Worm (Caenorhabditis elegans) whole organism, L4 larva: Measurements from ENCODE around the gene F22B7.3.
A peak's percentile ranks its signal among the peaks of the same experiment; 100 is the strongest.

Experiments
- F26F4.8 ChIP-seq: fragments of 200-800 bp; sonication (Bioruptor generic); conservative IDR thresholded peaks from 2 replicates; pipeline ENCODE4 v1.3.6; 2022; ENCODE audit warnings: missing genetic modification characterization, missing compliant biosample characterization
- F44E2.7 ChIP-seq: fragments of 200-800 bp; sonication (Bioruptor generic); IDR thresholded peaks from 2 replicates; pipeline ENCODE4 v2.1.2; 2022; ENCODE audit warnings: missing genetic modification characterization, missing compliant biosample characterization
- R02D3.7 ChIP-seq: fragments of 150-350 bp; sonication (generic microtip); optimal IDR thresholded peaks from 3 replicates; lab custom pipeline; 2014; ENCODE audit warnings: missing biosample characterization, missing genetic modification characterization
- T20F7.1 ChIP-seq: fragments of 200-800 bp; sonication (Bioruptor generic); optimal IDR thresholded peaks from 2 replicates; lab custom pipeline; 2018; ENCODE audit warnings: mild to moderate bottlenecking, missing genetic modification characterization, missing compliant biosample characterization
- aha-1 ChIP-seq: fragments of 150-350 bp; peaks from one replicate; lab custom pipeline; 2014; ENCODE audit warnings: missing biosample characterization, missing genetic modification characterization
- aly-2 ChIP-seq: sonication (generic microtip); optimal IDR thresholded peaks from 2 replicates; lab custom pipeline; 2018; ENCODE audit warnings: missing biosample characterization, missing genetic modification characterization
- ama-1 ChIP-seq: fragments of 150-350 bp; optimal IDR thresholded peaks from 2 replicates; lab custom pipeline; 2014; ENCODE audit warnings: inconsistent platforms, mixed read lengths
- attf-4 ChIP-seq: sonication (generic microtip); optimal IDR thresholded peaks from 3 replicates; lab custom pipeline; 2017; ENCODE audit warnings: missing biosample characterization, missing genetic modification characterization
- ceh-32 ChIP-seq: sonication (generic microtip); optimal IDR thresholded peaks from 2 replicates; lab custom pipeline; 2016; ENCODE audit warnings: mild to moderate bottlenecking, missing genetic modification characterization, missing compliant biosample characterization; ENCODE audit not compliant: poor library complexity
- ceh-62 ChIP-seq: sonication (generic microtip); optimal IDR thresholded peaks from 2 replicates; lab custom pipeline; 2017; ENCODE audit warnings: missing biosample characterization, missing genetic modification characterization
- ces-1 ChIP-seq: fragments of 150-350 bp; sonication (generic microtip); optimal IDR thresholded peaks from 4 replicates; lab custom pipeline; 2014; ENCODE audit warnings: missing biosample characterization, missing genetic modification reagents, missing genetic modification characterization
- daf-16 ChIP-seq, 3 experiments: sonication (generic microtip); optimal IDR thresholded peaks; 2 replicates each; lab custom pipeline; 2016 to 2017; ENCODE audit warnings: missing genetic modification characterization in 3 of 3, missing genetic modification reagents in 3 of 3, mild to moderate bottlenecking in 2 of 3, missing compliant biosample characterization in 2 of 3, missing biosample characterization in 1 of 3, moderate library complexity in 1 of 3
- dmd-6 ChIP-seq: fragments of 200-800 bp; sonication (Bioruptor generic); IDR thresholded peaks from 2 replicates; pipeline ENCODE4 v1.3.6; 2022; ENCODE audit warnings: missing genetic modification reagents, missing genetic modification characterization, missing compliant biosample characterization
- duxl-1 ChIP-seq: sonication (generic microtip); optimal IDR thresholded peaks from 2 replicates; lab custom pipeline; 2016; ENCODE audit warnings: mild to moderate bottlenecking, missing genetic modification characterization, moderate library complexity, missing compliant biosample characterization; ENCODE audit not compliant: poor library complexity
- dve-1 ChIP-seq: sonication (generic microtip); optimal IDR thresholded peaks from 2 replicates; lab custom pipeline; 2017; ENCODE audit warnings: antibody characterized with exemption, mild to moderate bottlenecking, missing genetic modification characterization, missing compliant biosample characterization; ENCODE audit not compliant: insufficient read depth
- hif-1 ChIP-seq, 2 experiments: sonication (generic microtip); optimal IDR thresholded peaks; 2 replicates each; lab custom pipeline; 2016 to 2017; ENCODE audit warnings: missing compliant biosample characterization in 2 of 2, missing genetic modification characterization in 2 of 2, missing genetic modification reagents in 2 of 2, missing genotype in 2 of 2, mild to moderate bottlenecking in 1 of 2
- hlh-11 ChIP-seq: fragments of 200-800 bp; sonication (Bioruptor generic); optimal IDR thresholded peaks from 2 replicates; lab custom pipeline; 2018; ENCODE audit warnings: mild to moderate bottlenecking, missing genetic modification characterization, missing compliant biosample characterization
- hlh-30 ChIP-seq: sonication (generic microtip); optimal IDR thresholded peaks from 2 replicates; lab custom pipeline; 2017; ENCODE audit warnings: antibody characterized with exemption, mild to moderate bottlenecking, missing genetic modification characterization, missing compliant biosample characterization; ENCODE audit not compliant: insufficient read depth
- jun-1 ChIP-seq: fragments of 150-350 bp; optimal IDR thresholded peaks from 2 replicates; lab custom pipeline; 2014; ENCODE audit warnings: missing biosample characterization, missing genetic modification reagents, missing genetic modification characterization
- lin-38 ChIP-seq: fragments of 200-800 bp; sonication (Bioruptor generic); IDR thresholded peaks from 2 replicates; pipeline ENCODE4 v1.3.6; 2022; ENCODE audit warnings: missing genetic modification reagents, missing genetic modification characterization, missing compliant biosample characterization
- lir-3 ChIP-seq: sonication (generic microtip); optimal IDR thresholded peaks from 2 replicates; lab custom pipeline; 2016; ENCODE audit warnings: mild to moderate bottlenecking, missing genetic modification characterization, missing compliant biosample characterization
- lsy-2 ChIP-seq, 2 experiments: fragments of 150-350 bp in 1 of 2; sonication (generic microtip) in 1 of 2; optimal IDR thresholded peaks; 2 replicates each; lab custom pipeline; 2014 to 2017; ENCODE audit warnings: missing biosample characterization in 2 of 2, missing genetic modification characterization in 2 of 2
- madf-9 ChIP-seq: fragments of 200-800 bp; sonication (Bioruptor generic); conservative IDR thresholded peaks from 2 replicates; pipeline ENCODE4 v1.3.6; 2022; ENCODE audit warnings: missing genetic modification reagents, missing genetic modification characterization, missing compliant biosample characterization
- mdl-1 ChIP-seq, 2 experiments: fragments of 150-350 bp in 1 of 2; sonication (generic microtip) in 1 of 2; optimal IDR thresholded peaks; 2 replicates each; lab custom pipeline; 2014 to 2017; ENCODE audit warnings: missing biosample characterization in 2 of 2, missing genetic modification characterization in 2 of 2
- mep-1 ChIP-seq: fragments of 150-350 bp; sonication (generic microtip); optimal IDR thresholded peaks from 3 replicates; lab custom pipeline; 2014; ENCODE audit warnings: missing biosample characterization, missing genetic modification characterization
- mxl-2 ChIP-seq: fragments of 200-800 bp; sonication (Bioruptor generic); conservative IDR thresholded peaks from 2 replicates; pipeline ENCODE4 v1.3.6; 2022; ENCODE audit warnings: missing genetic modification reagents, missing genetic modification characterization, missing compliant biosample characterization
- mxl-3 ChIP-seq: fragments of 200-800 bp; sonication (Bioruptor generic); optimal IDR thresholded peaks from 2 replicates; lab custom pipeline; 2018; ENCODE audit warnings: mild to moderate bottlenecking, missing genetic modification characterization, missing compliant biosample characterization
- nhr-11 ChIP-seq: fragments of 150-350 bp; optimal IDR thresholded peaks from 2 replicates; lab custom pipeline; 2014; ENCODE audit warnings: missing biosample characterization, missing genetic modification characterization
- nhr-111 ChIP-seq: fragments of 200-800 bp; sonication (Bioruptor generic); optimal IDR thresholded peaks from 2 replicates; lab custom pipeline; 2018; ENCODE audit warnings: mild to moderate bottlenecking, missing genetic modification characterization, missing compliant biosample characterization
- nhr-237 ChIP-seq: sonication (generic microtip); optimal IDR thresholded peaks from 2 replicates; lab custom pipeline; 2017; ENCODE audit warnings: missing biosample characterization, missing genetic modification characterization
- nhr-25 ChIP-seq: sonication (generic microtip); optimal IDR thresholded peaks from 2 replicates; lab custom pipeline; 2017; ENCODE audit warnings: missing genetic modification characterization, mild to moderate bottlenecking, missing compliant biosample characterization, antibody characterized with exemption, moderate library complexity, borderline replicate concordance; ENCODE audit not compliant: insufficient read depth
- nhr-42 ChIP-seq: fragments of 200-800 bp; sonication (Bioruptor generic); IDR thresholded peaks from 2 replicates; pipeline ENCODE4 v1.3.6; 2022; ENCODE audit warnings: missing genetic modification characterization, missing compliant biosample characterization
- nhr-48 ChIP-seq: sonication (generic microtip); optimal IDR thresholded peaks from 2 replicates; lab custom pipeline; 2016; ENCODE audit warnings: mild to moderate bottlenecking, missing genetic modification characterization, missing compliant biosample characterization
- nhr-77 ChIP-seq: fragments of 150-350 bp; optimal IDR thresholded peaks from 2 replicates; lab custom pipeline; 2014; ENCODE audit warnings: missing biosample characterization, missing genetic modification characterization
- pha-4 ChIP-seq, 2 experiments: fragments of 150-350 bp in 1 of 2; fragments of 200-800 bp in 1 of 2; sonication (Bioruptor generic) in 1 of 2; IDR thresholded peaks in 1 of 2; optimal IDR thresholded peaks in 1 of 2; 2 replicates each; pipeline versions ENCODE4 v1.3.6 to Lab custom; 2014 to 2022; ENCODE audit warnings: missing genetic modification characterization in 2 of 2, missing genetic modification reagents in 2 of 2, missing biosample characterization in 1 of 2, missing compliant biosample characterization in 1 of 2
- pqm-1 ChIP-seq: sonication (generic microtip); optimal IDR thresholded peaks from 2 replicates; lab custom pipeline; 2017; ENCODE audit warnings: missing biosample characterization, missing genetic modification characterization
- rbr-2 ChIP-seq: sonication (generic microtip); optimal IDR thresholded peaks from 2 replicates; lab custom pipeline; 2016; ENCODE audit warnings: missing genotype, missing genetic modification characterization, missing compliant biosample characterization
- saeg-2 ChIP-seq: fragments of 200-800 bp; sonication (Bioruptor generic); IDR thresholded peaks from 2 replicates; pipeline ENCODE4 v1.3.6; 2022; ENCODE audit warnings: missing genetic modification reagents, missing genetic modification characterization, missing compliant biosample characterization
- set-16 ChIP-seq: fragments of 200-800 bp; sonication (Bioruptor generic); IDR thresholded peaks from 2 replicates; pipeline ENCODE4 v1.3.6; 2022; ENCODE audit warnings: missing genetic modification reagents, missing genetic modification characterization, missing compliant biosample characterization
- tra-1 ChIP-seq: fragments of 200-800 bp; sonication (Bioruptor generic); IDR thresholded peaks from 2 replicates; pipeline ENCODE4 v1.3.6; 2022; ENCODE audit warnings: missing genetic modification reagents, missing genetic modification characterization, missing compliant biosample characterization
- unc-130 ChIP-seq: sonication (generic microtip); optimal IDR thresholded peaks from 2 replicates; lab custom pipeline; 2016; ENCODE audit warnings: missing genetic modification reagents, missing genetic modification characterization, missing compliant biosample characterization
- unc-39 ChIP-seq: sonication (generic microtip); optimal IDR thresholded peaks from 2 replicates; lab custom pipeline; 2017; ENCODE audit warnings: missing biosample characterization, missing genetic modification characterization
- zfp-2 ChIP-seq: sonication (generic microtip); optimal IDR thresholded peaks from 2 replicates; lab custom pipeline; 2016; ENCODE audit warnings: mild to moderate bottlenecking, missing genetic modification characterization, missing compliant biosample characterization
- zfp-3 ChIP-seq: fragments of 200-800 bp; sonication (Bioruptor generic); conservative IDR thresholded peaks from 2 replicates; pipeline ENCODE4 v1.3.6; 2022; ENCODE audit warnings: missing genetic modification reagents, missing genetic modification characterization, missing compliant biosample characterization
- zip-2 ChIP-seq: fragments of 150-350 bp; optimal IDR thresholded peaks from 2 replicates; lab custom pipeline; 2014; ENCODE audit warnings: missing biosample characterization, missing genetic modification characterization

The F22B7.3 gene

ce11 chrIII:8688438-8688946 is 39.8 kb downstream of the F22B7.3 start, which contains the start of gene hadb-1 (continued):
- TF ChIP-seq duxl-1 (tag; lab: Kevin White, UChicago) (no peak), dve-1 (tag; lab: Kevin White, UChicago) (peak; percentile 71), ama-1 (lab: Kevin White, UChicago) (no peak), nhr-42 (GFP tag; lab: Robert Waterston, UW) (no peak), nhr-48 (no peak), tra-1 (GFP tag; lab: Robert Waterston, UW) (0 out of 2 replicates have a peak, but pooled peaks have one; percentile 40), hlh-11 (tag; lab: Kevin White, UChicago) (peak; percentile 79), dmd-6 (peak; percentile 49), nhr-25 (tag; lab: Kevin White, UChicago) (no peak), zfp-3 (GFP tag; lab: Robert Waterston, UW) (0 out of 2 replicates have a peak, but pooled peaks have one; percentile 7), R02D3.7 (tag; lab: Kevin White, UChicago) (no peak)

ce11 chrIII:8689143-8689542 is 40.5 kb downstream of the F22B7.3 start:
- TF ChIP-seq set-16 (GFP tag; lab: Robert Waterston, UW) (no peak), nhr-42 (GFP tag; lab: Robert Waterston, UW) (no peak), unc-130 (GFP tag; lab: Kevin White, UChicago) (peak; percentile 45)

- TF ChIP-seq daf-16 (GFP tag; optimal IDR thresholded peaks at IDR 0.05; lab: Kevin White, UChicago) (no peak), daf-16 (tag; optimal IDR thresholded peaks at IDR 0.05; lab: Kevin White, UChicago) (peak; percentile 46), pqm-1 (no peak), F26F4.8 (no peak), aly-2 (no peak), jun-1 (tag; lab: Kevin White, UChicago) (no peak), F44E2.7 (GFP tag; lab: Robert Waterston, UW) (no peak), ces-1 (GFP tag; lab: Kevin White, UChicago) (no peak), pha-4 (GFP tag; IDR thresholded peaks at IDR 0.05; lab: Robert Waterston, UW) (no peak), pha-4 (tag; optimal IDR thresholded peaks at IDR 0.05; lab: Kevin White, UChicago) (peak; percentile 45), saeg-2 (no peak), hif-1 (tag; optimal IDR thresholded peaks at IDR 0.05; lab: Kevin White, UChicago) (peak in 1 of 2 experiments; percentile 6), ceh-62 (tag; lab: Kevin White, UChicago) (no peak), attf-4 (tag; lab: Kevin White, UChicago) (no peak), nhr-111 (GFP tag; lab: Kevin White, UChicago) (no peak), madf-9 (GFP tag; lab: Robert Waterston, UW) (no peak), mxl-2 (GFP tag; lab: Robert Waterston, UW) (no peak), zip-2 (tag; lab: Kevin White, UChicago) (no peak), lir-3 (no peak), mxl-3 (GFP tag; lab: Kevin White, UChicago) (peak; percentile 57), dve-1 (tag; lab: Kevin White, UChicago) (peak; percentile 48), nhr-77 (tag; lab: Kevin White, UChicago) (no peak), mep-1 (peak; percentile 82), lin-38 (GFP tag; lab: Robert Waterston, UW) (0 out of 2 replicates have a peak, but pooled peaks have one; percentile 28), nhr-237 (tag; lab: Kevin White, UChicago) (no peak), T20F7.1 (GFP tag; lab: Kevin White, UChicago) (peak; percentile 52), nhr-25 (tag; lab: Kevin White, UChicago) (no peak), aha-1 (tag; lab: Kevin White, UChicago) (no peak), hlh-30 (peak; percentile 90), hlh-11 (tag; lab: Kevin White, UChicago) (peak; percentile 63), ceh-32 (tag; lab: Kevin White, UChicago) (no peak), zfp-2 (tag; lab: Kevin White, UChicago) (no peak), lsy-2 (tag; optimal IDR thresholded peaks at IDR 0.05; lab: Kevin White, UChicago) (peak in 1 of 2 experiments; percentile 78), nhr-11 (tag; lab: Kevin White, UChicago) (no peak), unc-39 (no peak), mdl-1 (tag; optimal IDR thresholded peaks at IDR 0.05; lab: Kevin White, UChicago) (peak in 1 of 2 experiments; percentile 69), rbr-2 (peak; percentile 41)
Measured at ce11 chrIII:8689655-8690054, 41.0 kb downstream of the F22B7.3 start, which contains the start of gene B0303.4. Gene B0303.4, plus strand, starts transcription at chrIII:8689850.
